Worm (Caenorhabditis elegans): ENCODE data around the gene 2L52.1.

ce11 chrII:44740-45139, 43.1 kb downstream of the 2L52.1 start, which contains the start of gene rpoa-49:
- TF ChIP-seq nhr-12 (tag; optimal IDR thresholded peaks at IDR 0.05): no peak
- no peak for TF ChIP-seq egl-27 (tag; optimal IDR thresholded peaks at IDR 0.05)
- TF ChIP-seq ama-1 (optimal IDR thresholded peaks at IDR 0.05): no peak
- TF ChIP-seq zag-1 (tag; optimal IDR thresholded peaks at IDR 0.05): no peak
- no peak for TF ChIP-seq lin-13 (GFP tag; optimal IDR thresholded peaks at IDR 0.05)
- no peak for TF ChIP-seq lsy-2 (tag; optimal IDR thresholded peaks at IDR 0.05)

All from whole organism, L2 larva.